Worm (Caenorhabditis elegans) whole organism, midembryonic: ENCODE data around the gene ZK105.11.

ENCODE experiments used
- T22C8.4 ChIP-seq: fragments of 200-800 bp; sonication (Bioruptor generic); IDR thresholded peaks from 2 replicates; pipeline ENCODE4 v1.3.6; 2022; ENCODE audit warnings: missing genetic modification characterization, missing compliant biosample characterization
- cog-1 ChIP-seq: sonication (generic microtip); optimal IDR thresholded peaks from 2 replicates; lab custom pipeline; 2016; ENCODE audit warnings: missing genetic modification characterization, missing compliant biosample characterization
- flt-1 ChIP-seq: fragments of 200-800 bp; sonication (Bioruptor generic); IDR thresholded peaks from 2 replicates; pipeline ENCODE4 v1.3.6; 2022; ENCODE audit warnings: missing genetic modification characterization, missing compliant biosample characterization
- klf-2 ChIP-seq: fragments of 200-800 bp; sonication (Bioruptor generic); conservative IDR thresholded peaks from 2 replicates; pipeline ENCODE4 v1.3.6; 2022; ENCODE audit warnings: missing genetic modification reagents, missing genetic modification characterization, missing compliant biosample characterization
- med-1 ChIP-seq: sonication (generic microtip); optimal IDR thresholded peaks from 2 replicates; lab custom pipeline; 2017; ENCODE audit warnings: missing genetic modification characterization, mild to moderate bottlenecking, missing compliant biosample characterization, antibody characterized with exemption, missing genetic modification reagents; ENCODE audit not compliant: insufficient read depth
- ref-1 ChIP-seq: fragments of 200-800 bp; sonication (Bioruptor generic); conservative IDR thresholded peaks from 2 replicates; pipeline ENCODE4 v1.3.6; 2022; ENCODE audit warnings: missing genetic modification reagents, missing genetic modification characterization, missing compliant biosample characterization
- tab-1 ChIP-seq: fragments of 200-800 bp; sonication (Bioruptor generic); IDR thresholded peaks from 2 replicates; pipeline ENCODE4 v1.3.6; 2022; ENCODE audit warnings: missing genetic modification characterization, missing compliant biosample characterization
- ztf-23 ChIP-seq: fragments of 200-800 bp; sonication (Bioruptor generic); IDR thresholded peaks from 2 replicates; pipeline ENCODE4 v1.3.6; 2022; ENCODE audit warnings: missing genetic modification reagents, missing genetic modification characterization, missing compliant biosample characterization
- ztf-29 ChIP-seq: fragments of 200-800 bp; sonication (Bioruptor generic); IDR thresholded peaks from 2 replicates; pipeline ENCODE4 v1.3.6; 2022; ENCODE audit warnings: missing genetic modification reagents, missing genetic modification characterization, missing compliant biosample characterization

Gene ZK105.11

DNA sequence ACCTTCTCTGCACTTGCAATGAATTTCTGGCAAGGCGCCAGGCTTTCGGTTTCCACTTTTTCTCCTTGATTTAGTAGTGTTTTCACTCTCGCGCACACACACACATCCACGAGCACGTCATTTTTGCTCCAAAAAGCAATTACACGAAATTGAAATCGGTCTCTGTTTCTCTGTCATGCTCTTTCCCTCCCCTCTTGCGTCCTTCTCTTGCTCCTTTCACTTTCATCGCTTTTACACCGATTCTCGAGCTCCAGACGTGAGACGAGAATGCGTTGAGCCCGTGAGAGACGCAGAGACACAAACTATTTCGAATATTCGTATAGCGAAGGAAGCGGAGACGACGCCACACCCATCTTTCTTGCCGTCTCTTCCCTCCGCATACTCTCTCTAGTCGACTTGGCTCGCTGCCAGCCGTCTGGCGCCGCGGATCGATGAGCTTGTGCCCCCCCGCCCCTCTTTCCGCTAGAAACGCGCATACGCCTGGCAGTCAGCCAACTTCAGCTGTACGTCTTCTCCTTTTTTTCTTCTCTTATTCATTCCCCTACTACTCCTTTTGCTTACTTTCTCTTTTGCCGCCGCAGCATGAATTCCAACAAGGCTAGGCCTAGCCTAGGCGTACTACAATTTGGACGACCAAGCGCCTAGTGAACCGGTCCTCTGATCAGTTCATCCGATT, 19.7 kb upstream of the ZK105.11 start:
- no peak; the same call in 1 of the 2 replicates for TF ChIP-seq T22C8.4 (GFP tag; lab: Robert Waterston, UW)
- no peak for TF ChIP-seq ztf-29 (GFP tag; lab: Robert Waterston, UW)
- TF ChIP-seq cog-1 (tag; lab: Kevin White, UChicago), result peak; percentile 48
- TF ChIP-seq ref-1 (GFP tag; lab: Robert Waterston, UW), result no peak
- TF ChIP-seq ztf-23 (GFP tag; lab: Robert Waterston, UW), result no peak
- no peak for TF ChIP-seq med-1 (GFP tag; lab: Kevin White, UChicago)
- no peak for TF ChIP-seq tab-1
- TF ChIP-seq klf-2 (GFP tag; lab: Robert Waterston, UW), result 0 out of 2 replicates have a peak, but pooled peaks have one; percentile 36
- TF ChIP-seq flt-1 (GFP tag; lab: Robert Waterston, UW), result 0 out of 2 replicates have a peak, but pooled peaks have one; percentile 41

DNA sequence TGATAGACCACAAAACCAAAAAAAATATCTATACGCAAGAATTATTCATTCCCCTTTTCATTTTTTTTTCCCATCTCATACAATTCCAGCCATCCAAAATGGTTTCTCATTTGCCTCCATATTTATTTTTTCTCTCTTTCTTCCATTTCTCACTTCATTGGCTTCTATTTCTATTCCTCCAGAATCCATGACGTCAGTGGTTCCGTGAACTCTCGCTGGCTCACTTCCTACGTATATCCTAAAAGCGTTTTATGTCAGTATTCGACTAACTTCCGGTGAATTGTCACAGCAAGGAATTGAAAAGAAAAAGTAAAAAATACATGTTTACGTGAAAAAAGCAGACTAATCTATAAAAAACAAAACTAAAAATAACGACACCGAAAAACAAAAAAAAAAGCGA, 18.5 kb upstream of the ZK105.11 start:
- TF ChIP-seq flt-1 (GFP tag; lab: Robert Waterston, UW), result no peak
- no peak for TF ChIP-seq ztf-23 (GFP tag; lab: Robert Waterston, UW)
- no peak for TF ChIP-seq ztf-29 (GFP tag; lab: Robert Waterston, UW)
- no peak for TF ChIP-seq klf-2 (GFP tag; lab: Robert Waterston, UW)
- TF ChIP-seq T22C8.4 (GFP tag; lab: Robert Waterston, UW), result no peak
- TF ChIP-seq med-1 (GFP tag; lab: Kevin White, UChicago), result no peak
- no peak for TF ChIP-seq ref-1 (GFP tag; lab: Robert Waterston, UW)
- TF ChIP-seq tab-1, result no peak
- TF ChIP-seq cog-1 (tag; lab: Kevin White, UChicago), result no peak

DNA sequence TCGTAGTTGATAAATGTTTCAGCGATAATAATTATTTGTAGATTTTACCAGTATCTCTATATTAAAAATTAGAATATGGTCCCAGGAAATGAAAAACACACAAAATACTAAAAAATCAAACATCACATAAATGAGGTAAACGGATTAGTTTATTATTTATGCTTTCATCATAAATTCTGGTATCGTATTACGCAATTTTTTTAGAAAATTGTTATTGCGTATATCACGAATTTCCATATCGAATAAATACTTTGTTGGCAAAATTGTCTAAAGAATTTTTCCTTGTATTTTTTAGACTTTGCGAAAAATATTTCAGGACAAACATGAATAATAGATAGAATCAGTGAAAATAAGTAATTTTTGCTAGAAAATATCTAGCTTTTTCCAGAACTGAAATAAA, 17.8 kb upstream of the ZK105.11 start:
- TF ChIP-seq ref-1 (GFP tag; lab: Robert Waterston, UW) (no peak), ztf-29 (GFP tag; lab: Robert Waterston, UW) (no peak), tab-1 (no peak), med-1 (GFP tag; lab: Kevin White, UChicago) (no peak), flt-1 (GFP tag; lab: Robert Waterston, UW) (no peak), cog-1 (tag; lab: Kevin White, UChicago) (no peak), ztf-23 (GFP tag; lab: Robert Waterston, UW) (no peak), T22C8.4 (GFP tag; lab: Robert Waterston, UW) (no peak), klf-2 (GFP tag; lab: Robert Waterston, UW) (no peak)

DNA sequence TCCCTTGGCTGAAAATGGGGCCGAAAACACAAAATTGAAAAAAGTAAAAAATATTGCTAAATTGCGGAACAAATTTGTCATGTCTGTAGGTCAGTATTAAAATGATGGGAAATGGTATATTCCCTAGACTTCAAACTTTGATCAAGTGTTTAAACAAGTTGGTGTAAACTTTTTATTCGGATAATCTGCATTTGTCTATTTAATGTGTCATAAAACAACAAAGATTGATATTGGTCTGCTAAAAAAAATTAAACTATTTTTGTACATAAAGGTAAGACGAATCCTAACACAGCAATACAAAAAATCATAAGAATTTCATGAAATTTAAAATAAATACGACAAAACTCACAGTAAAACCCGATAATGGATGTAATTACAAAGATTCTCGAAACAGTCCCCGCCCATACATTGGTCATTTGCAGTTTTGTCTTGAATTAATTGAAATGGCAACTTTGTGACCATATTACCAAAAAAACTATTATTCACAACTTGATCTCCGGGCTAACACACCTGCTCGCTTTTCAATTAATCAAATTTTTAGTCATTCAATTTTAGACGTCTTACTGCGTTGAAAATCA, 15.6 kb upstream of the ZK105.11 start, which contains the start of the genes ZK105.6 and ZK105.8:
TSS of gene ZK105.6 (minus strand) at position 101 of the 578 bp plus-strand sequence.
TSS of gene ZK105.8 (plus strand) at position 528 of the 578 bp plus-strand sequence.
- TF ChIP-seq tab-1, result no peak
- TF ChIP-seq cog-1 (tag; lab: Kevin White, UChicago), result no peak
- no peak for TF ChIP-seq T22C8.4 (GFP tag; lab: Robert Waterston, UW)
- TF ChIP-seq ztf-23 (GFP tag; lab: Robert Waterston, UW), result no peak
- TF ChIP-seq med-1 (GFP tag; lab: Kevin White, UChicago), result no peak
- TF ChIP-seq ztf-29 (GFP tag; lab: Robert Waterston, UW), result no peak
- no peak for TF ChIP-seq ref-1 (GFP tag; lab: Robert Waterston, UW)
- no peak for TF ChIP-seq flt-1 (GFP tag; lab: Robert Waterston, UW)
- no peak for TF ChIP-seq klf-2 (GFP tag; lab: Robert Waterston, UW)

DNA sequence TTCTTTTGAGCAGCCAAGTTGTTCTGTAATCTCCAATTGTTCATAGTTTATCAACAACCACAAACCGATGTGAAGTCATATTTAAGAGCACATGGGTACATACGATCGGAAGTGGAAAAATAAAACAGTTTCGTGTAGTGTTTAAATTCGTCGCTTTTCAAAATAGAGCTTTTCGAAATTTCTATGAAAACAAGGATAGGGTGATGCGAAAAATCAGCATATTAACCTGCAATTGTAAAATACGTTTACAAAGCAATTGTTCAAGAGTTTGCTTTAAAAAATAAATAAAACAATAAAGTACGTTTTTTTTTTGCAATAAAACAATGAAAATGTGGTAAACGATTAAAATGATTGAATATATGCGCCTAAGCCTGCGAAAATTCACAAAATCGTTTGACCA, 13.5 kb upstream of the ZK105.11 start, which contains the start of gene ZK105.14:
TSS of gene ZK105.14 (minus strand) at position 101 of the 400 bp plus-strand sequence.
- no peak for TF ChIP-seq ztf-23 (GFP tag; lab: Robert Waterston, UW)
- no peak for TF ChIP-seq ztf-29 (GFP tag; lab: Robert Waterston, UW)
- TF ChIP-seq flt-1 (GFP tag; lab: Robert Waterston, UW), result no peak
- no peak for TF ChIP-seq klf-2 (GFP tag; lab: Robert Waterston, UW)
- no peak for TF ChIP-seq T22C8.4 (GFP tag; lab: Robert Waterston, UW)
- no peak for TF ChIP-seq med-1 (GFP tag; lab: Kevin White, UChicago)
- no peak for TF ChIP-seq tab-1
- no peak for TF ChIP-seq cog-1 (tag; lab: Kevin White, UChicago)
- no peak for TF ChIP-seq ref-1 (GFP tag; lab: Robert Waterston, UW)

DNA sequence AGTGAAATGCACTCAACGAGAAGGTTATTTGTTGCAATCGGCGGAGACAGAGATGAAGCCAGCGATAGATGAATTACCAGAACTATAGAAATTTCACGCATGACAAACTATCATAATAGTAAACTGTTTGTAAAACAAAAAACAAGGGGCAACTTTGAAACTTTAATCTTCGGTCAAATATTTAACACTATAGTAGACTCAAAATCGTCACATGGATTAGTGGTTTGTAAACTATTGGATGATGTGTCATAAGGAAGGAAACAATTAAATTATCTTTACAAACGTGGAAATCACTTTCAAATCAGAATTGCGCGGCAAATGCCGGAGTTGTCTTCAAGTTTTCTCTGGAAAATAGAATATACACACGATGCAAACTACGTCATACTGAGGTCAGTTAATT, 9.2 kb upstream of the ZK105.11 start, which contains the start of gene ZK105.5:
TSS of gene ZK105.5 (minus strand) at position 101 of the 400 bp plus-strand sequence.
- TF ChIP-seq klf-2 (GFP tag; lab: Robert Waterston, UW) (no peak), tab-1 (no peak), med-1 (GFP tag; lab: Kevin White, UChicago) (no peak), cog-1 (tag; lab: Kevin White, UChicago) (no peak), ztf-23 (GFP tag; lab: Robert Waterston, UW) (no peak), T22C8.4 (GFP tag; lab: Robert Waterston, UW) (no peak), ztf-29 (GFP tag; lab: Robert Waterston, UW) (no peak), ref-1 (GFP tag; lab: Robert Waterston, UW) (no peak)

DNA sequence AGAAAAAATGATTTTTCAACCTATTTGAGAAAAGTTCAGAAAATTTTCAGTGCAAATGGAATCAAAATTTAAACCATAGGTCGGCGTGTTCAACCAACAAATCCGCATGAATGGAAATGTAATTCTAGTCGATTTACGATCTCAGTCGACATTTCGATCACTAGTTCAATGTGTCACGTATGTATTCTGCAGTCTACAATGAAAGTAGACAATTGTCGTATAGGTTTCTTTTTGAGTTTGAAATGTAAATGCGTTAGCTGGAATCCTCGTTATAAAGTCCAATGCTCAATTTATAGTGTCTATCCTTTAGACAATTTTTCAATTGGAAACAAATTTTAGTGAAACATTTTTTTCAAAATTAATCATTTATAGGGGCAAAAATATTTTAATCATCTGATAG, 7.6 kb upstream of the ZK105.11 start, which contains the start of gene ZK105.12:
TSS of gene ZK105.12 (minus strand) at position 101 of the 400 bp plus-strand sequence.
- TF ChIP-seq ztf-29 (GFP tag; lab: Robert Waterston, UW), result no peak

DNA sequence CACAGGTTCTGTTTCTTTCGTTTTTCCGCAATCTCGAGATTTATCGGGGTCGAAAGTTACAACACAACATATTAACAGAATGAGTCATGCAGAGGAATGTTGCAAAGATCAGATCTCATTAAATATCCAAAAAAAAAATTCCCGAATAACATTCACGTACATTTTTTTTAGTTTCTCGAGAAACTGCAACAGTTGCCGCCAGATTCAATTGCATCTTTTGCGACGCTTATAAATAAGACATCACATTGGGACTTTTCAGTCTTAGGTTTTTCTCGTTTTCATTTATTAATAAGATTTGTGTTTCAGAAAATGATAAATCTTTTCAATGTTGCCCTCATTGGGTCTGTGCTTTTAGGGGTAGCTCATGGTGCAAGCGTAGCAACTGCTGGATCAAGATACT, 5.3 kb upstream of the ZK105.11 start, which contains the start of gene ZK105.1:
TSS of gene ZK105.1 (plus strand) at position 301 of the 400 bp plus-strand sequence.
- TF ChIP-seq flt-1 (GFP tag; lab: Robert Waterston, UW), result no peak

DNA sequence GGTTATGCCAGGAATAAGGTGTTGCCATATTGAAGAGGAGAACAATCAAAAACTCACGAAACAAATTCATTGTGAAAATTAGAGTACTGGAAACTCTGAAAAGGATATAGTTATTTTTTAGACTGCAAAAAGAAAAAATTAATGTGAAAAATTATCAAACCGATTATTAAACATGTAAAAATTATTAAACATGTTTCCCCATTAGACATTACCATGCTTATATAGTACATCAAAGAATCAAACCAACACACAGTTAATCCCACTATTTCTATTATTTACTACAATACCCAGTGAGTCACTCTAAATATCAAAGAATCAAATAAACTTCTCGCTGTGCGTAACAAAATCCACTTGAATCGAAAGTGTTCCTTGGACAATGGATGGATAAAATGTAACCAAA, 4.6 kb upstream of the ZK105.11 start, which contains the start of gene ZK105.13:
TSS of gene ZK105.13 (minus strand) at position 101 of the 400 bp plus-strand sequence.
- TF ChIP-seq klf-2 (GFP tag; lab: Robert Waterston, UW) (no peak), ztf-23 (GFP tag; lab: Robert Waterston, UW) (no peak), ref-1 (GFP tag; lab: Robert Waterston, UW) (no peak), tab-1 (no peak), med-1 (GFP tag; lab: Kevin White, UChicago) (no peak), T22C8.4 (GFP tag; lab: Robert Waterston, UW) (no peak), flt-1 (GFP tag; lab: Robert Waterston, UW) (no peak), ztf-29 (GFP tag; lab: Robert Waterston, UW) (no peak), cog-1 (tag; lab: Kevin White, UChicago) (no peak)
